Worm (Caenorhabditis elegans): ENCODE data around the gene ugt-22.
"Not testable (repeated sequence)": the region's sequence is repeated elsewhere in the genome, so short reads cannot be mapped to it uniquely, and the experiment has no call there.

ce11 chrIV:13659449-13659848 lies 20.4 kb downstream of the ugt-22 start, which contains the start of gene Y45F10C.1:
- TF ChIP-seq ztf-23 (GFP tag; IDR thresholded peaks at IDR 0.05); cog-1 (tag; optimal IDR thresholded peaks at IDR 0.05); ref-1 (GFP tag; conservative IDR thresholded peaks at IDR 0.05); ztf-29 (GFP tag; IDR thresholded peaks at IDR 0.05); tab-1 (GFP tag; IDR thresholded peaks at IDR 0.05); T22C8.4 (GFP tag; IDR thresholded peaks at IDR 0.05); flt-1 (GFP tag; IDR thresholded peaks at IDR 0.05); klf-2 (GFP tag; conservative IDR thresholded peaks at IDR 0.05): not testable (repeated sequence)

Data from whole organism, midembryonic.